Worm (Caenorhabditis elegans): ENCODE data around the gene ceh-79.

The ceh-79 gene

ce11 chrV:13301443-13301842 lies at the start of gene ceh-79:
Gene ceh-79, plus strand, starts transcription at chrV:13301833.
- TF ChIP-seq Y67H2A.10 (GFP tag; conservative IDR thresholded peaks at IDR 0.05) (no peak), nhr-80 (tag; optimal IDR thresholded peaks at IDR 0.05) (peak; percentile 58), dpl-1 (GFP tag; optimal IDR thresholded peaks at IDR 0.05) (no peak)

- TF ChIP-seq ztf-25 (GFP tag; IDR thresholded peaks at IDR 0.05) (no peak), T26A5.8 (tag; optimal IDR thresholded peaks at IDR 0.05) (no peak), tbx-9 (tag; optimal IDR thresholded peaks at IDR 0.05; ENCODE audit: borderline replicate concordance) (no peak), egl-44 (GFP tag; IDR thresholded peaks at IDR 0.05) (no peak), lir-1 (GFP tag; conservative IDR thresholded peaks at IDR 0.05) (no peak), B0261.1 (tag; optimal IDR thresholded peaks at IDR 0.05) (no peak), nhr-80 (tag; optimal IDR thresholded peaks at IDR 0.05) (no peak), B0035.1 (tag; optimal IDR thresholded peaks at IDR 0.05) (no peak), lin-40 (tag; optimal IDR thresholded peaks at IDR 0.05) (no peak)
Observed at ce11 chrV:13252862-13253261, 48.8 kb upstream of the ceh-79 start.

ce11 chrV:13258909-13259361 lies 42.7 kb upstream of the ceh-79 start, which contains the start of gene C34D1.4:
Gene C34D1.4, minus strand, starts transcription at chrV:13259311.
- TF ChIP-seq hlh-26 (GFP tag; conservative IDR thresholded peaks at IDR 0.05) (no peak), snpc-1.1 (tag; optimal IDR thresholded peaks at IDR 0.05; ENCODE audit: insufficient read depth) (no peak), F49E8.2 (tag; optimal IDR thresholded peaks at IDR 0.05; ENCODE audit: insufficient read depth) (no peak), tbx-9 (tag; optimal IDR thresholded peaks at IDR 0.05; ENCODE audit: borderline replicate concordance) (no peak), ceh-79 (tag; optimal IDR thresholded peaks at IDR 0.05) (no peak), ztf-6 (GFP tag; IDR thresholded peaks at IDR 0.05) (no peak), ceh-27 (GFP tag; optimal IDR thresholded peaks at IDR 0.05) (no peak), F57A8.1 (GFP tag; optimal IDR thresholded peaks at IDR 0.05) (no peak), lir-1 (GFP tag; conservative IDR thresholded peaks at IDR 0.05) (no peak), pha-4 (tag; optimal IDR thresholded peaks at IDR 0.05) (no peak), rec-8 (tag; optimal IDR thresholded peaks at IDR 0.05) (no peak), lag-1 (GFP tag; IDR thresholded peaks at IDR 0.05) (no peak), ceh-58 (GFP tag; IDR thresholded peaks at IDR 0.05) (no peak), zim-3 (tag; optimal IDR thresholded peaks at IDR 0.05) (no peak), mes-4 (tag; optimal IDR thresholded peaks at IDR 0.05) (no peak), him-1 (tag; optimal IDR thresholded peaks at IDR 0.05) (no peak), akir-1 (GFP tag; optimal IDR thresholded peaks at IDR 0.05) (no peak), ztf-22 (GFP tag; optimal IDR thresholded peaks at IDR 0.05) (no peak)

- TF ChIP-seq lin-35 (GFP tag; optimal IDR thresholded peaks at IDR 0.05) = peak in 1 of 3 experiments; percentile 6
- TF ChIP-seq him-1 (tag; optimal IDR thresholded peaks at IDR 0.05) = no peak
- TF ChIP-seq lin-26 (GFP tag; IDR thresholded peaks at IDR 0.05) = 0 out of 2 replicates have a peak, but pooled peaks have one; percentile 19
- peak; percentile 17 for TF ChIP-seq ceh-27 (GFP tag; optimal IDR thresholded peaks at IDR 0.05)
Observed at ce11 chrV:13259527-13259926, 42.1 kb upstream of the ceh-79 start.

ce11 chrV:13262781-13263318 lies 38.8 kb upstream of the ceh-79 start:
- TF ChIP-seq akir-1 (GFP tag; optimal IDR thresholded peaks at IDR 0.05) (no peak), somi-1 (GFP tag; optimal IDR thresholded peaks at IDR 0.05) (no peak), nfya-2 (GFP tag; IDR thresholded peaks at IDR 0.05) (no peak), unc-62 (GFP tag; optimal IDR thresholded peaks at IDR 0.05) (peak; percentile 54), madf-6 (GFP tag; IDR thresholded peaks at IDR 0.05) (no peak), nhr-27 (tag; optimal IDR thresholded peaks at IDR 0.05) (no peak), ceh-100 (GFP tag; IDR thresholded peaks at IDR 0.05) (no peak), ceh-91 (GFP tag; IDR thresholded peaks at IDR 0.05) (no peak), F55B11.4 (tag; optimal IDR thresholded peaks at IDR 0.05; ENCODE audit: borderline replicate concordance, insufficient read depth) (no peak), let-607 (tag; optimal IDR thresholded peaks at IDR 0.05) (no peak), snpc-4 (GFP tag; optimal IDR thresholded peaks at IDR 0.05) (no peak), snpc-4 (tag; optimal IDR thresholded peaks at IDR 0.05) (no peak), sdz-38 (tag; optimal IDR thresholded peaks at IDR 0.05) (no peak), lin-35 (GFP tag; optimal IDR thresholded peaks at IDR 0.05) (no peak)
